Fruit fly (Drosophila melanogaster) whole organism, embryonic: ENCODE results near the gene Tmhs.

ENCODE experiments used
- Awh ChIP-seq: fragments of 200-800 bp; sonication (Bioruptor generic); IDR thresholded peaks from 2 replicates; pipeline ENCODE4, ENCODE4 v1.3.6; 2022; ENCODE audit warnings: missing biosample characterization, missing genetic modification characterization
- Blimp-1 ChIP-seq: fragments of 200-800 bp; sonication (Bioruptor generic); optimal IDR thresholded peaks from 3 replicates; lab custom pipeline; 2018; ENCODE audit warnings: missing biosample characterization, missing genetic modification characterization, mild to moderate bottlenecking, moderate library complexity, missing genetic modification reagents
- BtbVII ChIP-seq: fragments of 200-800 bp; sonication (Bioruptor generic); optimal IDR thresholded peaks from 3 replicates; lab custom pipeline; 2017; ENCODE audit warnings: missing biosample characterization, mild to moderate bottlenecking, missing genetic modification characterization
- C15 ChIP-seq: fragments of 200-800 bp; sonication (Bioruptor generic); IDR thresholded peaks from 3 replicates; pipeline ENCODE4 v1.3.6; 2022; ENCODE audit warnings: missing biosample characterization, missing genetic modification characterization
- CG11504 ChIP-seq: fragments of 200-800 bp; sonication (Bioruptor generic); optimal IDR thresholded peaks from 3 replicates; lab custom pipeline; 2019; ENCODE audit warnings: missing biosample characterization, mild to moderate bottlenecking, missing genetic modification characterization, moderate library complexity
- CG12104 ChIP-seq: fragments of 200-800 bp; sonication (Bioruptor generic); optimal IDR thresholded peaks from 3 replicates; lab custom pipeline; 2016; ENCODE audit warnings: missing biosample characterization, missing genetic modification characterization
- CG13296 ChIP-seq: fragments of 200-800 bp; sonication (Bioruptor generic); optimal IDR thresholded peaks from 3 replicates; lab custom pipeline; 2018; ENCODE audit warnings: missing biosample characterization, mild to moderate bottlenecking, missing genetic modification characterization
- CG1647 ChIP-seq: fragments of 200-800 bp; sonication (Bioruptor generic); optimal IDR thresholded peaks from 3 replicates; lab custom pipeline; 2016; ENCODE audit warnings: missing biosample characterization, missing genetic modification characterization
- CG16863 ChIP-seq: fragments of 200-800 bp; sonication (Bioruptor generic); optimal IDR thresholded peaks from 3 replicates; lab custom pipeline; 2016; ENCODE audit warnings: missing biosample characterization, missing genetic modification characterization
- CG17328 ChIP-seq: fragments of 200-800 bp; sonication (Bioruptor generic); IDR thresholded peaks from 2 replicates; pipeline ENCODE4 v1.3.6; 2022; ENCODE audit warnings: missing biosample characterization, missing genetic modification characterization
- CG17359 ChIP-seq: fragments of 200-800 bp; sonication (Bioruptor generic); optimal IDR thresholded peaks from 3 replicates; lab custom pipeline; 2018; ENCODE audit warnings: missing biosample characterization, mild to moderate bottlenecking, missing genetic modification characterization, moderate library complexity
- CG2199 ChIP-seq: fragments of 200-800 bp; sonication (Bioruptor generic); IDR thresholded peaks from 3 replicates; pipeline ENCODE4 v1.3.6; 2022; ENCODE audit warnings: missing biosample characterization, missing genetic modification characterization
- CG3065 ChIP-seq: fragments of 200-800 bp; sonication (Bioruptor generic); optimal IDR thresholded peaks from 2 replicates; lab custom pipeline; 2016; ENCODE audit warnings: missing biosample characterization, missing genetic modification characterization
- CG31441 ChIP-seq: fragments of 200-800 bp; sonication (Bioruptor generic); IDR thresholded peaks from 2 replicates; pipeline ENCODE4 v1.3.6; 2022; ENCODE audit warnings: missing biosample characterization, missing genetic modification characterization
- CG34422 ChIP-seq: fragments of 200-800 bp; sonication (Bioruptor generic); IDR thresholded peaks from 3 replicates; pipeline ENCODE4 v1.3.6; 2022; ENCODE audit warnings: missing biosample characterization, missing genetic modification characterization
- CG42726 ChIP-seq: fragments of 200-800 bp; sonication (Bioruptor generic); IDR thresholded peaks from 2 replicates; pipeline ENCODE4 v1.3.6; 2022; ENCODE audit warnings: missing biosample characterization, missing genetic modification characterization; ENCODE audit not compliant: partially characterized antibody
- CG4854 ChIP-seq: fragments of 200-800 bp; sonication (Bioruptor generic); optimal IDR thresholded peaks from 2 replicates; lab custom pipeline; 2016; ENCODE audit warnings: missing biosample characterization, missing genetic modification characterization, inconsistent platforms
- CG6854 ChIP-seq: fragments of 200-800 bp; sonication (Bioruptor generic); optimal IDR thresholded peaks from 3 replicates; lab custom pipeline; 2017; ENCODE audit warnings: missing biosample characterization, mild to moderate bottlenecking, missing genetic modification characterization
- CG7839 ChIP-seq: fragments of 200-800 bp; sonication (Bioruptor generic); optimal IDR thresholded peaks from 3 replicates; lab custom pipeline; 2018; ENCODE audit warnings: missing biosample characterization, mild to moderate bottlenecking, missing genetic modification characterization, moderate library complexity
- CG7928 ChIP-seq: fragments of 200-800 bp; sonication (Bioruptor generic); optimal IDR thresholded peaks from 2 replicates; lab custom pipeline; 2017; ENCODE audit warnings: missing biosample characterization, mild to moderate bottlenecking, missing genetic modification characterization
- CG8281 ChIP-seq: fragments of 200-800 bp; sonication (Bioruptor generic); optimal IDR thresholded peaks from 2 replicates; lab custom pipeline; 2018; ENCODE audit warnings: missing biosample characterization, mild to moderate bottlenecking, missing genetic modification characterization, moderate library complexity
- CG8359 ChIP-seq: fragments of 200-800 bp; sonication (Bioruptor generic); optimal IDR thresholded peaks from 2 replicates; lab custom pipeline; 2017; ENCODE audit warnings: missing biosample characterization, mild to moderate bottlenecking, missing genetic modification characterization, borderline replicate concordance
- CG9215 ChIP-seq: fragments of 200-800 bp; sonication (Bioruptor generic); IDR thresholded peaks from 2 replicates; pipeline ENCODE4 v1.3.6; 2022; ENCODE audit warnings: missing biosample characterization, missing genetic modification characterization
- Camta ChIP-seq: fragments of 200-800 bp; sonication (Bioruptor generic); optimal IDR thresholded peaks from 2 replicates; lab custom pipeline; 2016; ENCODE audit warnings: missing biosample characterization, missing genetic modification characterization
- D19A ChIP-seq: fragments of 200-800 bp; optimal IDR thresholded peaks from 3 replicates; lab custom pipeline; 2019; ENCODE audit warnings: missing biosample characterization, mild to moderate bottlenecking, missing genetic modification characterization, moderate library complexity
- Dbx ChIP-seq: fragments of 200-800 bp; sonication (Bioruptor generic); IDR thresholded peaks from 3 replicates; pipeline ENCODE4 v1.3.6; 2022; ENCODE audit warnings: missing biosample characterization, missing genetic modification characterization
- HLH54F ChIP-seq: fragments of 200-800 bp; sonication (Bioruptor generic); optimal IDR thresholded peaks from 3 replicates; lab custom pipeline; 2016; ENCODE audit warnings: missing biosample characterization, missing genetic modification characterization
- Hmr ChIP-seq: fragments of 200-800 bp; sonication (Bioruptor generic); optimal IDR thresholded peaks from 3 replicates; lab custom pipeline; 2017; ENCODE audit warnings: mild to moderate bottlenecking, missing biosample characterization, missing genetic modification reagents, missing genetic modification characterization
- Hr78 ChIP-seq, 2 experiments: fragments of 200-800 bp in 1 of 2; fragments of >200 bp in 1 of 2; sonication (Bioruptor generic) in 1 of 2; optimal IDR thresholded peaks; 2 replicates each; lab custom pipeline; 2017 to 2019; ENCODE audit warnings: missing biosample characterization in 2 of 2, missing genetic modification characterization in 2 of 2, mild to moderate bottlenecking in 1 of 2, moderate library complexity in 1 of 2
- NFAT ChIP-seq: fragments of 200-800 bp; sonication (Bioruptor generic); IDR thresholded peaks from 2 replicates; pipeline ENCODE4 v1.3.6; 2022; ENCODE audit warnings: missing biosample characterization, missing genetic modification characterization
- Rx ChIP-seq: fragments of 200-800 bp; sonication (Bioruptor generic); IDR thresholded peaks from 2 replicates; pipeline ENCODE4 v1.3.6; 2022; ENCODE audit warnings: missing biosample characterization, missing genetic modification characterization
- Sox100B ChIP-seq: fragments of 200-800 bp; sonication (Bioruptor generic); optimal IDR thresholded peaks from 3 replicates; lab custom pipeline; 2018; ENCODE audit warnings: missing biosample characterization, mild to moderate bottlenecking, missing genetic modification characterization
- TFAM ChIP-seq: fragments of 200-800 bp; sonication (Bioruptor generic); optimal IDR thresholded peaks from 2 replicates; lab custom pipeline; 2017; ENCODE audit warnings: missing biosample characterization, missing genetic modification characterization, inconsistent platforms
- br ChIP-seq: fragments of >200 bp; optimal IDR thresholded peaks from 2 replicates; lab custom pipeline; 2017
- bsh ChIP-seq, 2 experiments: fragments of 200-800 bp; sonication (Bioruptor generic); optimal IDR thresholded peaks; 2 replicates each; lab custom pipeline; 2017 to 2018; ENCODE audit warnings: mild to moderate bottlenecking in 2 of 2, missing biosample characterization in 2 of 2, missing genetic modification characterization in 2 of 2, moderate library complexity in 1 of 2
- btn ChIP-seq: fragments of 200-800 bp; sonication (Bioruptor generic); optimal IDR thresholded peaks from 2 replicates; lab custom pipeline; 2016; ENCODE audit warnings: missing biosample characterization, missing genetic modification characterization
- caup ChIP-seq: fragments of 200-800 bp; sonication (Bioruptor generic); optimal IDR thresholded peaks from 3 replicates; lab custom pipeline; 2017; ENCODE audit warnings: missing biosample characterization, mild to moderate bottlenecking, missing genetic modification characterization, moderate library complexity; ENCODE audit not compliant: severe bottlenecking
- da ChIP-seq: fragments of 200-800 bp; sonication (Bioruptor generic); optimal IDR thresholded peaks from 2 replicates; lab custom pipeline; 2016; ENCODE audit warnings: missing biosample characterization, missing genetic modification characterization
- dpn ChIP-seq, 2 experiments: fragments of 200-800 bp; sonication (Bioruptor generic); optimal IDR thresholded peaks; 3 replicates each; lab custom pipeline; 2016; ENCODE audit warnings: missing biosample characterization in 2 of 2, missing genetic modification characterization in 2 of 2
- gfzf ChIP-seq: fragments of 200-800 bp; sonication (Bioruptor generic); optimal IDR thresholded peaks from 2 replicates; lab custom pipeline; 2016; ENCODE audit warnings: missing biosample characterization, mild to moderate bottlenecking, missing genetic modification characterization, moderate library complexity
- lilli ChIP-seq: fragments of 200-800 bp; sonication (Bioruptor generic); optimal IDR thresholded peaks from 3 replicates; lab custom pipeline; 2016; ENCODE audit warnings: missing biosample characterization, missing genetic modification characterization
- nmo ChIP-seq: fragments of 200-800 bp; sonication (Bioruptor generic); optimal IDR thresholded peaks from 2 replicates; lab custom pipeline; 2018; ENCODE audit warnings: missing biosample characterization, mild to moderate bottlenecking, missing genetic modification characterization, moderate library complexity
- pb ChIP-seq: fragments of 200-800 bp; sonication (Bioruptor generic); optimal IDR thresholded peaks from 3 replicates; lab custom pipeline; 2016; ENCODE audit warnings: missing biosample characterization, missing genetic modification characterization
- pros ChIP-seq: fragments of 200-800 bp; sonication (Bioruptor generic); optimal IDR thresholded peaks from 3 replicates; lab custom pipeline; 2019; ENCODE audit warnings: missing biosample characterization, mild to moderate bottlenecking, missing genetic modification characterization, moderate library complexity
- row ChIP-seq: fragments of 200-800 bp; sonication (Bioruptor generic); IDR thresholded peaks from 3 replicates; pipeline ENCODE4 v1.3.6; 2022; ENCODE audit warnings: missing biosample characterization, missing genetic modification characterization
- sd ChIP-seq: fragments of 200-800 bp; sonication (Bioruptor generic); optimal IDR thresholded peaks from 3 replicates; lab custom pipeline; 2018; ENCODE audit warnings: missing biosample characterization, mild to moderate bottlenecking, missing genetic modification characterization, moderate library complexity
- sima ChIP-seq: fragments of 200-800 bp; sonication (Bioruptor generic); optimal IDR thresholded peaks from 2 replicates; lab custom pipeline; 2016; ENCODE audit warnings: missing biosample characterization, missing genetic modification characterization
- so ChIP-seq: fragments of 200-800 bp; sonication (Bioruptor generic); IDR thresholded peaks from 3 replicates; pipeline ENCODE4 v1.3.6; 2022; ENCODE audit warnings: missing biosample characterization, missing genetic modification characterization
- tll ChIP-seq, 2 experiments: fragments of 200-800 bp in 1 of 2; fragments of >200 bp in 1 of 2; sonication (Bioruptor generic) in 1 of 2; optimal IDR thresholded peaks; 2 replicates each; lab custom pipeline; 2017 to 2019; ENCODE audit warnings: missing biosample characterization in 2 of 2, missing genetic modification characterization in 2 of 2, mild to moderate bottlenecking in 1 of 2, moderate library complexity in 1 of 2
- zfh1 ChIP-seq: fragments of 200-800 bp; sonication (Bioruptor generic); IDR thresholded peaks from 3 replicates; pipeline ENCODE4 v1.3.6; 2022; ENCODE audit warnings: missing biosample characterization, missing genetic modification characterization

Tmhs gene

DNA sequence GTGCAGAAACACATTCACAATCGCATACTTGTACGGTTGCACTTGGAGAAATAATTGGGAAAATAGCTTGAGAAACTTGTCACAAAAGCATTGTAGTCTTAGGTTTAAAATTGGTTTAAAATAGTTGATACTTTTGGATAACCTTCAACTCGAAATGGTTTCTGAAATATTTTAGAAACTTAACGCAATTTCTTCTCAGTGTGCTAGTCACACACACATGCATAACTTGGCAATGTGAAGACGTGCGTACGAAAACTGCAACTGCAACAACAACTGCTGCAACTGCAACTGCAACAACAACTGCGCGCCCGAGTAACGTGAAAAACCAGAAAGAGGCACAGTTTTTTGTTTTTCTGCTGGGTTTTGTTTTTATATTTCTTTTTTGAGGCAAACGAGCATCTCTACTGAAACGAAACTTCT lies 678 bp downstream of the Tmhs start (continued):
- peak; percentile 83 for TF ChIP-seq D19A (tag; lab: Kevin White, UChicago)
- peak; percentile 86 to 92 for TF ChIP-seq bsh (GFP tag; optimal IDR thresholded peaks at IDR 0.05; lab: Kevin White, UChicago)
- TF ChIP-seq CG11504, result peak; percentile 91
- no peak; the same call in 2 of the 3 replicates for TF ChIP-seq Dbx (GFP tag; lab: Robert Waterston, UW)
- peak; percentile 67 for TF ChIP-seq lilli
- peak; percentile 76 to 84 for TF ChIP-seq dpn (GFP tag; optimal IDR thresholded peaks at IDR 0.05; lab: Kevin White, UChicago)
- peak in 1 of 2 experiments; percentile 36 for TF ChIP-seq tll (GFP tag; optimal IDR thresholded peaks at IDR 0.05; lab: Kevin White, UChicago)
- TF ChIP-seq CG42726 (GFP tag; lab: Robert Waterston, UW), result no peak
- TF ChIP-seq CG8281 (tag; lab: Kevin White, UChicago), result peak; percentile 64
- TF ChIP-seq so, result peak; percentile 87
- peak in 1 of 2 experiments; percentile 31 for TF ChIP-seq Hr78 (GFP tag; optimal IDR thresholded peaks at IDR 0.05; lab: Kevin White, UChicago)
- TF ChIP-seq HLH54F (GFP tag; lab: Kevin White, UChicago), result peak; percentile 42
- TF ChIP-seq CG17359 (tag; lab: Kevin White, UChicago), result peak; percentile 93
- TF ChIP-seq Blimp-1 (GFP tag; lab: Kevin White, UChicago), result peak; percentile 83
- TF ChIP-seq Awh (GFP tag; lab: Robert Waterston, UW), result peak; percentile 85
- peak; percentile 54 for TF ChIP-seq da (GFP tag; lab: Kevin White, UChicago)
- TF ChIP-seq TFAM (GFP tag; lab: Kevin White, UChicago), result peak; percentile 62
- TF ChIP-seq CG3065 (GFP tag; lab: Kevin White, UChicago), result peak; percentile 45
- TF ChIP-seq br (lab: Kevin White, UChicago), result no peak
- TF ChIP-seq CG17328 (GFP tag; lab: Robert Waterston, UW), result peak; percentile 92
- TF ChIP-seq CG7928, result no peak
- peak; percentile 55 for TF ChIP-seq CG12104
- TF ChIP-seq CG16863 (GFP tag; lab: Kevin White, UChicago), result peak; percentile 89
- TF ChIP-seq btn, result peak; percentile 89
- no peak for TF ChIP-seq sd (tag; lab: Kevin White, UChicago)
- no peak for TF ChIP-seq pros (GFP tag; lab: Kevin White, UChicago)
- TF ChIP-seq CG2199 (GFP tag; lab: Robert Waterston, UW), result peak; percentile 91; the same call in 2 of the 3 replicates
- no peak; the same call in 1 of the 2 replicates for TF ChIP-seq CG9215 (GFP tag; lab: Robert Waterston, UW)
- TF ChIP-seq pb (GFP tag; lab: Kevin White, UChicago), result peak; percentile 65
- TF ChIP-seq CG1647 (GFP tag; lab: Kevin White, UChicago), result peak; percentile 73
- TF ChIP-seq CG6854 (GFP tag; lab: Kevin White, UChicago), result no peak
- TF ChIP-seq Camta (GFP tag; lab: Kevin White, UChicago), result peak; percentile 73
- TF ChIP-seq nmo (GFP tag; lab: Kevin White, UChicago), result peak; percentile 89
- peak; percentile 82 for TF ChIP-seq Sox100B
- TF ChIP-seq CG31441 (GFP tag; lab: Robert Waterston, UW), result peak; percentile 92
- TF ChIP-seq CG13296, result peak; percentile 49
- TF ChIP-seq sima (GFP tag; lab: Kevin White, UChicago), result peak; percentile 37
- TF ChIP-seq CG4854, result peak; percentile 68
- TF ChIP-seq zfh1 (GFP tag; lab: Robert Waterston, UW), result peak; percentile 95
- peak; percentile 17; the same call in 1 of the 2 replicates for TF ChIP-seq NFAT (GFP tag; lab: Robert Waterston, UW)
- peak; percentile 25; the same call in 1 of the 3 replicates for TF ChIP-seq C15 (GFP tag; lab: Robert Waterston, UW)
- TF ChIP-seq BtbVII (GFP tag; lab: Kevin White, UChicago), result peak; percentile 29
- TF ChIP-seq CG34422 (GFP tag; lab: Robert Waterston, UW), result peak; percentile 83
- no peak for TF ChIP-seq gfzf (GFP tag; lab: Kevin White, UChicago)
- TF ChIP-seq Rx (GFP tag; lab: Robert Waterston, UW), result peak; percentile 83
- TF ChIP-seq CG8359, result peak; percentile 78
- no peak for TF ChIP-seq Hmr (GFP tag; lab: Kevin White, UChicago)
- peak; percentile 85 for TF ChIP-seq CG7839 (tag; lab: Kevin White, UChicago)
- TF ChIP-seq caup (GFP tag; lab: Kevin White, UChicago), result peak; percentile 40
- peak; percentile 81 for TF ChIP-seq row (GFP tag; lab: Robert Waterston, UW)
